Worm (Caenorhabditis elegans) whole organism, midembryonic: Measurements from ENCODE around the gene str-129.

ENCODE experiments used
- T22C8.4 ChIP-seq: fragments of 200-800 bp; sonication (Bioruptor generic); IDR thresholded peaks from 2 replicates; pipeline ENCODE4 v1.3.6; 2022; ENCODE audit warnings: missing genetic modification characterization, missing compliant biosample characterization
- klf-2 ChIP-seq: fragments of 200-800 bp; sonication (Bioruptor generic); conservative IDR thresholded peaks from 2 replicates; pipeline ENCODE4 v1.3.6; 2022; ENCODE audit warnings: missing genetic modification reagents, missing genetic modification characterization, missing compliant biosample characterization
- tab-1 ChIP-seq: fragments of 200-800 bp; sonication (Bioruptor generic); IDR thresholded peaks from 2 replicates; pipeline ENCODE4 v1.3.6; 2022; ENCODE audit warnings: missing genetic modification characterization, missing compliant biosample characterization

DNA sequence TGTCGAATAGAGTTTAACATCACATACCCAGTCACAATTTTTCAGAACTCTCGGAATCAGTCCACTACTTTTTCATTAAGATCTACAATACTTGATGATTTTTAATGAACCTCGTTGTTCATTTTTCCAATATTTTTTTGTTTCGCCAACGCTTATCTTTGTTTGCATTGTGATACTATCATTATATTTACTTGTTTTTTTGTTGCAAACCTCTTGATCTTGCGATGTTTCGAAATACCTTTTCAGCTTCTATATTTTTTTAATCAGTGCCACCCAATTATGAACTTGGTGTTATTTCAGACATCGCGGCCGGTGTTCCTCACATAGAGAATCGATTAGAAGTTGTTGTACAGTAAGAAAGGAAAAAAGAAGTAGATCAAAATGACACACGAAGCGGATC lies 16.4 kb upstream of the str-129 start, which contains the start of gene myo-5:
- TF ChIP-seq tab-1 (GFP tag; lab: Robert Waterston, UW) (no peak), klf-2 (GFP tag; lab: Robert Waterston, UW) (no peak), T22C8.4 (GFP tag; lab: Robert Waterston, UW) (no peak)
